Worm (Caenorhabditis elegans) whole organism, L1 larva: ENCODE results near the gene mrpl-10.

Experiments
- C04F5.9 ChIP-seq: sonication (generic microtip); optimal IDR thresholded peaks from 2 replicates; lab custom pipeline; 2016; ENCODE audit warnings: missing genetic modification characterization, missing compliant biosample characterization
- C16A3.4 ChIP-seq: fragments of 150-350 bp; optimal IDR thresholded peaks from 2 replicates; lab custom pipeline; 2014; ENCODE audit warnings: missing biosample characterization, missing genetic modification characterization
- F16B12.6 ChIP-seq: fragments of 150-350 bp; optimal IDR thresholded peaks from 2 replicates; lab custom pipeline; 2014; ENCODE audit warnings: missing biosample characterization, missing genetic modification characterization
- Y116A8C.19 ChIP-seq: sonication (generic microtip); optimal IDR thresholded peaks from 2 replicates; lab custom pipeline; 2016; ENCODE audit warnings: missing compliant biosample characterization, missing genetic modification characterization, borderline replicate concordance
- aha-1 ChIP-seq: fragments of 150-350 bp; optimal IDR thresholded peaks from 2 replicates; lab custom pipeline; 2014; ENCODE audit warnings: missing biosample characterization, missing genetic modification characterization
- alr-1 ChIP-seq: fragments of 200-800 bp; sonication (Bioruptor generic); optimal IDR thresholded peaks from 2 replicates; lab custom pipeline; 2018; ENCODE audit warnings: borderline replicate concordance, mild to moderate bottlenecking, missing genetic modification characterization, missing compliant biosample characterization
- aly-2 ChIP-seq: fragments of 150-350 bp; optimal IDR thresholded peaks from 2 replicates; lab custom pipeline; 2014; ENCODE audit warnings: missing biosample characterization, missing genetic modification characterization
- blmp-1 ChIP-seq: fragments of 150-350 bp; optimal IDR thresholded peaks from 2 replicates; lab custom pipeline; 2014; ENCODE audit warnings: missing biosample characterization, missing genetic modification characterization
- ceh-63 ChIP-seq: fragments of 200-800 bp; sonication (Bioruptor generic); optimal IDR thresholded peaks from 2 replicates; lab custom pipeline; 2018; ENCODE audit warnings: mild to moderate bottlenecking, missing genetic modification characterization, missing compliant biosample characterization
- ceh-8 ChIP-seq: fragments of 200-800 bp; sonication (Bioruptor generic); optimal IDR thresholded peaks from 2 replicates; lab custom pipeline; 2018; ENCODE audit warnings: mild to moderate bottlenecking, missing genetic modification characterization, moderate library complexity, missing compliant biosample characterization
- ceh-82 ChIP-seq, 3 experiments: fragments of 150-350 bp in 1 of 3; sonication (generic microtip) in 2 of 3; optimal IDR thresholded peaks; 2 replicates each; lab custom pipeline; 2014 to 2017; ENCODE audit warnings: missing biosample characterization in 3 of 3, missing genetic modification characterization in 3 of 3
- ceh-88 ChIP-seq: fragments of 200-800 bp; sonication (Bioruptor generic); IDR thresholded peaks from 2 replicates; pipeline ENCODE4 v1.3.6; 2022; ENCODE audit warnings: missing genetic modification characterization, missing compliant biosample characterization
- ceh-90 ChIP-seq: sonication (generic microtip); optimal IDR thresholded peaks from 2 replicates; lab custom pipeline; 2016; ENCODE audit warnings: missing genetic modification characterization, missing compliant biosample characterization
- ces-1 ChIP-seq: fragments of 150-350 bp; optimal IDR thresholded peaks from 2 replicates; lab custom pipeline; 2014; ENCODE audit warnings: missing biosample characterization, missing genetic modification reagents, missing genetic modification characterization
- dsc-1 ChIP-seq: sonication (generic microtip); optimal IDR thresholded peaks from 2 replicates; lab custom pipeline; 2016; ENCODE audit warnings: mild to moderate bottlenecking, missing genetic modification characterization, missing compliant biosample characterization
- efl-1 ChIP-seq, 4 experiments: fragments of 150-350 bp; optimal IDR thresholded peaks in 3 of 4; peaks in 1 of 4; 1 replicate in 1 of 4; 2 replicates in 3 of 4; lab custom pipeline; 2014; ENCODE audit warnings: missing biosample characterization in 2 of 4, missing genetic modification characterization in 2 of 4, missing genetic modification reagents in 2 of 4
- efl-3 ChIP-seq: fragments of 200-800 bp; sonication (Bioruptor generic); optimal IDR thresholded peaks from 2 replicates; lab custom pipeline; 2018; ENCODE audit warnings: mild to moderate bottlenecking, missing genetic modification characterization, missing compliant biosample characterization
- egl-13 ChIP-seq: sonication (generic microtip); optimal IDR thresholded peaks from 2 replicates; lab custom pipeline; 2016; ENCODE audit warnings: missing genotype, missing genetic modification reagents, missing genetic modification characterization, missing compliant biosample characterization
- egl-27 ChIP-seq, 2 experiments: fragments of 150-350 bp in 1 of 2; sonication (generic microtip); optimal IDR thresholded peaks; 3 replicates each; lab custom pipeline; 2017 to 2018; ENCODE audit warnings: missing biosample characterization in 2 of 2, missing genetic modification characterization in 2 of 2, missing genetic modification reagents in 2 of 2
- elt-2 ChIP-seq: sonication (generic microtip); optimal IDR thresholded peaks from 2 replicates; lab custom pipeline; 2016; ENCODE audit warnings: missing genetic modification characterization, mild to moderate bottlenecking, inconsistent platforms, missing compliant biosample characterization, missing genetic modification reagents
- fkh-4 ChIP-seq: sonication (generic microtip); optimal IDR thresholded peaks from 2 replicates; lab custom pipeline; 2016; ENCODE audit warnings: missing compliant biosample characterization, missing genetic modification characterization, borderline replicate concordance
- fos-1 ChIP-seq: fragments of 150-350 bp; optimal IDR thresholded peaks from 2 replicates; lab custom pipeline; 2014; ENCODE audit warnings: missing biosample characterization, missing genetic modification characterization
- grh-1 ChIP-seq: fragments of 200-800 bp; sonication (Bioruptor generic); IDR thresholded peaks from 2 replicates; pipeline ENCODE4 v1.3.6; 2022; ENCODE audit warnings: missing genetic modification reagents, missing genetic modification characterization, missing compliant biosample characterization
- hlh-4 ChIP-seq: sonication (generic microtip); optimal IDR thresholded peaks from 2 replicates; lab custom pipeline; 2016; ENCODE audit warnings: mild to moderate bottlenecking, missing genetic modification characterization, missing compliant biosample characterization
- lin-15B ChIP-seq: fragments of 150-350 bp; sonication (generic microtip); optimal IDR thresholded peaks from 3 replicates; lab custom pipeline; 2014; ENCODE audit warnings: missing biosample characterization, missing genetic modification characterization
- lin-35 ChIP-seq, 2 experiments: fragments of 150-350 bp; optimal IDR thresholded peaks; 2 replicates each; lab custom pipeline; 2014; ENCODE audit warnings: missing biosample characterization in 2 of 2, missing genetic modification characterization in 2 of 2, missing genetic modification reagents in 2 of 2
- lir-3 ChIP-seq: sonication (generic microtip); optimal IDR thresholded peaks from 2 replicates; lab custom pipeline; 2016; ENCODE audit warnings: mild to moderate bottlenecking, missing genetic modification characterization, moderate library complexity, missing compliant biosample characterization; ENCODE audit not compliant: poor library complexity
- mab-9 ChIP-seq: fragments of 200-800 bp; sonication (Bioruptor generic); IDR thresholded peaks from 2 replicates; pipeline ENCODE4 v1.3.6; 2022; ENCODE audit warnings: missing genetic modification reagents, missing genetic modification characterization, missing compliant biosample characterization
- mef-2 ChIP-seq: fragments of 150-350 bp; optimal IDR thresholded peaks from 2 replicates; lab custom pipeline; 2014; ENCODE audit warnings: missing biosample characterization, missing genetic modification characterization
- mep-1 ChIP-seq: fragments of 150-350 bp; optimal IDR thresholded peaks from 2 replicates; lab custom pipeline; 2014; ENCODE audit warnings: missing biosample characterization, missing genetic modification characterization
- nhr-11 ChIP-seq: fragments of 150-350 bp; optimal IDR thresholded peaks from 2 replicates; lab custom pipeline; 2014; ENCODE audit warnings: missing biosample characterization, missing genetic modification characterization
- nhr-19 ChIP-seq: fragments of 200-800 bp; sonication (Bioruptor generic); conservative IDR thresholded peaks from 2 replicates; pipeline ENCODE4 v1.3.6; 2022; ENCODE audit warnings: missing genetic modification characterization, missing compliant biosample characterization
- nhr-20 ChIP-seq: sonication (generic microtip); optimal IDR thresholded peaks from 2 replicates; lab custom pipeline; 2016; ENCODE audit warnings: mild to moderate bottlenecking, missing genetic modification characterization, missing compliant biosample characterization
- nhr-237 ChIP-seq: fragments of 150-350 bp; optimal IDR thresholded peaks from 2 replicates; lab custom pipeline; 2014; ENCODE audit warnings: missing biosample characterization, missing genetic modification characterization
- nhr-28 ChIP-seq: fragments of 150-350 bp; optimal IDR thresholded peaks from 2 replicates; lab custom pipeline; 2014; ENCODE audit warnings: missing biosample characterization, missing genetic modification characterization
- nhr-47 ChIP-seq: sonication (generic microtip); optimal IDR thresholded peaks from 2 replicates; lab custom pipeline; 2016; ENCODE audit warnings: mild to moderate bottlenecking, missing genetic modification characterization, moderate library complexity, missing compliant biosample characterization
- nhr-76 ChIP-seq: sonication (generic microtip); optimal IDR thresholded peaks from 2 replicates; lab custom pipeline; 2017; ENCODE audit warnings: missing biosample characterization, missing genetic modification characterization
- nhr-85 ChIP-seq: sonication (generic microtip); peaks from one replicate; lab custom pipeline; 2016; ENCODE audit warnings: missing genetic modification characterization, inconsistent platforms, missing compliant biosample characterization
- nhr-90 ChIP-seq: sonication (generic microtip); optimal IDR thresholded peaks from 2 replicates; lab custom pipeline; 2016; ENCODE audit warnings: mild to moderate bottlenecking, missing genetic modification characterization, missing compliant biosample characterization; ENCODE audit not compliant: poor library complexity
- pqm-1 ChIP-seq: sonication (generic microtip); optimal IDR thresholded peaks from 3 replicates; lab custom pipeline; 2017; ENCODE audit warnings: missing biosample characterization, missing genetic modification characterization
- rnt-1 ChIP-seq: sonication (generic microtip); optimal IDR thresholded peaks from 2 replicates; lab custom pipeline; 2016; ENCODE audit warnings: mild to moderate bottlenecking, missing genetic modification characterization, moderate library complexity, missing compliant biosample characterization
- snpc-4 ChIP-seq: fragments of 150-350 bp; optimal IDR thresholded peaks from 2 replicates; lab custom pipeline; 2014; ENCODE audit warnings: missing biosample characterization, missing genetic modification characterization
- snu-23 ChIP-seq: sonication (generic microtip); optimal IDR thresholded peaks from 2 replicates; lab custom pipeline; 2016; ENCODE audit warnings: missing genetic modification characterization, missing compliant biosample characterization
- sptf-1 ChIP-seq: fragments of 150-350 bp; optimal IDR thresholded peaks from 2 replicates; lab custom pipeline; 2014; ENCODE audit warnings: missing biosample characterization, missing genetic modification characterization
- tbx-2 ChIP-seq: sonication (generic microtip); optimal IDR thresholded peaks from 2 replicates; lab custom pipeline; 2016; ENCODE audit warnings: missing genetic modification characterization, missing compliant biosample characterization
- tlp-1 ChIP-seq: fragments of 150-350 bp; optimal IDR thresholded peaks from 2 replicates; lab custom pipeline; 2014; ENCODE audit warnings: missing biosample characterization, missing genetic modification characterization
- unc-130 ChIP-seq: fragments of 150-350 bp; optimal IDR thresholded peaks from 2 replicates; lab custom pipeline; 2017; ENCODE audit warnings: missing biosample characterization, missing genetic modification characterization, inconsistent platforms
- unc-30 ChIP-seq: sonication (generic microtip); optimal IDR thresholded peaks from 2 replicates; lab custom pipeline; 2017; ENCODE audit warnings: missing biosample characterization, missing genetic modification characterization
- unc-62 ChIP-seq: fragments of 150-350 bp; optimal IDR thresholded peaks from 2 replicates; lab custom pipeline; 2014; ENCODE audit warnings: missing biosample characterization, missing genetic modification reagents, missing genetic modification characterization
- unc-98 ChIP-seq: fragments of 200-800 bp; sonication (Bioruptor generic); IDR thresholded peaks from 2 replicates; pipeline ENCODE4 v1.3.6; 2022; ENCODE audit warnings: missing genetic modification characterization, missing compliant biosample characterization
- vab-15 ChIP-seq: sonication (generic microtip); optimal IDR thresholded peaks from 2 replicates; lab custom pipeline; 2017; ENCODE audit warnings: missing genotype, mild to moderate bottlenecking, missing genetic modification characterization, missing compliant biosample characterization
- zip-4 ChIP-seq: fragments of 200-800 bp; sonication (Bioruptor generic); optimal IDR thresholded peaks from 2 replicates; lab custom pipeline; 2018; ENCODE audit warnings: mild to moderate bottlenecking, missing genetic modification characterization, moderate library complexity, missing compliant biosample characterization
- ztf-4 ChIP-seq: fragments of 150-350 bp; optimal IDR thresholded peaks from 2 replicates; lab custom pipeline; 2014; ENCODE audit warnings: missing biosample characterization, missing genetic modification characterization

Gene mrpl-10

DNA sequence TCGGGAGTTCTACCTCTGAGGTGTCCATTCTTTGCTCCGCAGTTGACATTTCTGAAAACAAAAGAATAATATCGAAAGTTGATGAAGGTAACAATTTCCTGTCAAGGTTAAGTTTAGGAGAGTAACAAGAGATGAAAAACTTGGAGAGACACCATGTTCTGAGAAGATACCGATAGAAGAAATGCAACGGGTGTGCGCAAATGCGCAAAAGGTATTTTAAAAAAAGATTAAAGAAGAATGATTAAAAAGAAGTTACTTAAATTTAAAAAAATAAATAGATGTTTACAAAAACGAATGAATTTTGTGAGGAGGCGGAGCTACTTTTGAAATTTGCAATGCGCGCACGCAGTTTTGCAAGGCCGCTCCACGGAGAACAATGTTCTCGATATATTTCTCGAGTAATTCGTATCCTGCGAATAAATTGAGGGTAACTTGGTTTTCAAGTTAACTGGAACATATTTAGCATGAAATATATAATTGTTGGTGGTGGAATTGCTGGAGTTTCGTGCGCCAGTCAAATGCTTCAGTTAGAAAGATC lies 46.8 kb upstream of the mrpl-10 start, which contains the start of the genes ran-3 and C26D10.3 (continued):
- no peak for TF ChIP-seq nhr-76 (tag; lab: Kevin White, UChicago)
- TF ChIP-seq elt-2 (tag; lab: Kevin White, UChicago) = no peak
- no peak for TF ChIP-seq nhr-28
- peak; percentile 18 for TF ChIP-seq lir-3 (tag; lab: Kevin White, UChicago)
- TF ChIP-seq ceh-8 (GFP tag; lab: Kevin White, UChicago) = no peak
- no peak for TF ChIP-seq aly-2 (tag; lab: Kevin White, UChicago)
- TF ChIP-seq unc-130 = peak; percentile 86
- peak; percentile 60 for TF ChIP-seq rnt-1 (tag; lab: Kevin White, UChicago)
- TF ChIP-seq unc-62 (GFP tag; lab: Kevin White, UChicago) = no peak
- TF ChIP-seq efl-3 = no peak
- no peak for TF ChIP-seq egl-27 (tag; optimal IDR thresholded peaks at IDR 0.05; lab: Kevin White, UChicago)
- no peak for TF ChIP-seq mef-2 (tag; lab: Kevin White, UChicago)
- peak; percentile 34 to 70 for TF ChIP-seq efl-1 (optimal IDR thresholded peaks at IDR 0.05; lab: Kevin White, UChicago)
- peak; percentile 56 to 94 for TF ChIP-seq efl-1 (GFP tag; optimal IDR thresholded peaks at IDR 0.05 in 1 of 2; lab: Kevin White, UChicago)
- no peak for TF ChIP-seq dsc-1 (tag; lab: Kevin White, UChicago)
- TF ChIP-seq ceh-88 (GFP tag; lab: Robert Waterston, UW) = no peak
- peak in 2 of 3 experiments; percentile 4 to 35 for TF ChIP-seq ceh-82 (tag; optimal IDR thresholded peaks at IDR 0.05; lab: Kevin White, UChicago)
- TF ChIP-seq nhr-19 (GFP tag; lab: Robert Waterston, UW) = peak; percentile 56
- TF ChIP-seq tbx-2 = peak; percentile 46
- TF ChIP-seq nhr-47 (tag; lab: Kevin White, UChicago) = peak; percentile 57
- no peak for TF ChIP-seq egl-13 (tag; lab: Kevin White, UChicago)
- TF ChIP-seq hlh-4 = no peak
- TF ChIP-seq ces-1 (GFP tag; lab: Kevin White, UChicago) = no peak
- peak; percentile 68 for TF ChIP-seq C16A3.4
- no peak for TF ChIP-seq Y116A8C.19
- TF ChIP-seq ceh-63 (GFP tag; lab: Kevin White, UChicago) = no peak
- TF ChIP-seq blmp-1 (tag; lab: Kevin White, UChicago) = peak; percentile 52
- peak; percentile 45 for TF ChIP-seq nhr-85 (tag; lab: Kevin White, UChicago)
- no peak for TF ChIP-seq unc-98 (GFP tag; lab: Robert Waterston, UW)
- no peak for TF ChIP-seq tlp-1 (tag; lab: Kevin White, UChicago)
- TF ChIP-seq unc-30 (tag; lab: Kevin White, UChicago) = no peak
- no peak for TF ChIP-seq zip-4
- TF ChIP-seq nhr-20 (tag; lab: Kevin White, UChicago) = peak; percentile 70
- TF ChIP-seq ceh-90 (tag; lab: Kevin White, UChicago) = no peak
- TF ChIP-seq mep-1 (tag; lab: Kevin White, UChicago) = peak; percentile 54
- peak; percentile 3 for TF ChIP-seq nhr-90
- TF ChIP-seq F16B12.6 (tag; lab: Kevin White, UChicago) = no peak
- TF ChIP-seq sptf-1 (tag; lab: Kevin White, UChicago) = no peak
- TF ChIP-seq fos-1 = no peak
- no peak for TF ChIP-seq vab-15 (tag; lab: Kevin White, UChicago)
- TF ChIP-seq pqm-1 (tag; lab: Kevin White, UChicago) = no peak
- no peak for TF ChIP-seq grh-1 (GFP tag; lab: Robert Waterston, UW)
- peak; percentile 68 for TF ChIP-seq snu-23 (GFP tag; lab: Kevin White, UChicago)
- TF ChIP-seq C04F5.9 (tag; lab: Kevin White, UChicago) = peak; percentile 12
- no peak for TF ChIP-seq nhr-237
- no peak for TF ChIP-seq snpc-4
- no peak for TF ChIP-seq ztf-4 (tag; lab: Kevin White, UChicago)
- no peak for TF ChIP-seq fkh-4 (tag; lab: Kevin White, UChicago)
- no peak for TF ChIP-seq aha-1 (tag; lab: Kevin White, UChicago)
- peak; percentile 59 to 61 for TF ChIP-seq lin-35 (GFP tag; optimal IDR thresholded peaks at IDR 0.05; lab: Kevin White, UChicago)
- TF ChIP-seq mab-9 (GFP tag; lab: Robert Waterston, UW) = no peak
- no peak for TF ChIP-seq lin-15B (tag; lab: Kevin White, UChicago)
- no peak for TF ChIP-seq alr-1 (tag; lab: Kevin White, UChicago)
- no peak for TF ChIP-seq nhr-11
